Worm (Caenorhabditis elegans): ENCODE measurements around the gene T28D6.4.

DNA sequence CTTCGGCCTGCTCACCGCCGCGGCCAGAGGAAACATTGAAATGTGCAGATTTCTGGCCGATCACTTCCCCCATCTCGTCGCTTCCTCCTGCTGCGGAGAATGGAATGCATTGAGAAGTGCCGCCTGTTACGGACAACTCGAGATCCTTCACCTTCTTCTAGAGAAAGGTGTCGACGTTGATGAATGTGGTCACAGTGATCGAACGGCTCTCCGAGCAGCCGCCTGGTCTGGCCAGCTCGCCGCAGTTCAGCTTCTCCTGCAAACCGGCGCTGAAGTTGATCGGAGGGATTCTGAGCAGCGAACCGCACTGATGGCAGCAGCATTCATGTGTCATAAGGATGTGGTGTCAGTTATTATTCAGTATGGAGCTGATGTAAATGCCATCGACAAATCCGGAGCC lies 2.7 kb downstream of the T28D6.4 start:
- TF ChIP-seq cog-1 (tag; optimal IDR thresholded peaks at IDR 0.05) (no peak), ztf-23 (GFP tag; IDR thresholded peaks at IDR 0.05) (no peak), flt-1 (GFP tag; IDR thresholded peaks at IDR 0.05) (no peak)
